Worm (Caenorhabditis elegans): Measurements from ENCODE around the gene abu-4.

- no peak for TF ChIP-seq ama-1 (optimal IDR thresholded peaks at IDR 0.05)
- TF ChIP-seq flt-1 (GFP tag; IDR thresholded peaks at IDR 0.05): no peak
- no peak for TF ChIP-seq F13C5.2 (tag; optimal IDR thresholded peaks at IDR 0.05)
- no peak for TF ChIP-seq hnd-1 (tag; optimal IDR thresholded peaks at IDR 0.05)
- TF ChIP-seq tra-4 (tag; optimal IDR thresholded peaks at IDR 0.05): no peak
These were observed 9.7 kb upstream of the abu-4 start for ce11 chrV:2264925-2265324.
